Fruit fly (Drosophila melanogaster): ENCODE results near the gene CG14292.

The CG14292 gene

DNA sequence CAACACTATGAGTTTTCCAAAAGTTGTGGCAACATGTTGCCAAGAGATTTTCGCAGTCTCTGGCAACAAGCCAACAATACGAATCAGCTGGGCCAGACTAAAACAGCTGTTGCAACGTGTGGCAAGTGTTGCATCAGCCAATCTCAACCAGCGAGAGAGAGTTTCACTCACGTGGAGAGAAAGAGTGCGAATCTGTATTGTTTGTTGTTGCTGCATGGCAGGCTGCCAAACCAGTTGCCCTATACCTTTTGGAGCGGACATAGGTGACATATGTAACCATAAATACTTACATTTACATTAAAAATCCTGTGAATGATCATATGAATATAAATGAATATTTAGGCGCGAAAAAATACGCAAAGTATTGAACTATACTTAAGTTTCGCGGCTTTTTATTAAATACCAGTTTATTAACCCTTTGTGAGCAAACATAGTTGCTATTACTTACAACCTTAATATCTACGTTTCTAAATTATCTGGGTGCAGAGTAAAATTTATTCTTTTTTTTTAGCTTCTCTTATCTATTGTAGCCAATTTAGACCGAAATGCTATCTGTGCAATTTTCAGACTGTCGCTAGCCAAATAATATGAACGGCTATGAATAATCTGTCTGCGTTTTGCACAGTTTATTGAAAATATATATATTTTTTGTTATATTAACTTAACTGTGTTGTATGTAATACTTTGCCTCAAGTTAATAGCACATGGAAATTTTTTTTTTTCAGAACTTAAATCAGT lies 8.6 kb upstream of the CG14292 start (continued):
- TF ChIP-seq sna (GFP tag; IDR thresholded peaks at IDR 0.05; ENCODE audit: partially characterized antibody) (peak; percentile 1; the same call in 1 of the 2 replicates), ranshi (GFP tag; IDR thresholded peaks at IDR 0.05) (0 out of 2 replicates have a peak, but pooled peaks have one; percentile 35), Pdp1 (GFP tag; optimal IDR thresholded peaks at IDR 0.05) (peak in 1 of 2 experiments; percentile 61), Med (GFP tag) (peak; percentile 60), crc (GFP tag; optimal IDR thresholded peaks at IDR 0.05) (no peak), pan (optimal IDR thresholded peaks at IDR 0.05) (no peak), pan (GFP tag; optimal IDR thresholded peaks at IDR 0.05 in 1 of 2, IDR thresholded peaks at IDR 0.05 in 1 of 2) (no peak), wdn (GFP tag; IDR thresholded peaks at IDR 0.05) (no peak), sob (GFP tag; IDR thresholded peaks at IDR 0.05) (no peak), mirr (GFP tag; optimal IDR thresholded peaks at IDR 0.05) (no peak), croc (GFP tag; conservative IDR thresholded peaks at IDR 0.05) (no peak), Rfx (GFP tag; IDR thresholded peaks at IDR 0.05) (peak; percentile 57), Hsf (GFP tag; optimal IDR thresholded peaks at IDR 0.05) (no peak), Gug (GFP tag; IDR thresholded peaks at IDR 0.05) (no peak), CG14441 (GFP tag; IDR thresholded peaks at IDR 0.05) (peak; percentile 23; the same call in 1 of the 2 replicates), so (GFP tag; IDR thresholded peaks at IDR 0.05) (0 out of 3 replicates have a peak, but pooled peaks have one; percentile 18), CG16863 (GFP tag; optimal IDR thresholded peaks at IDR 0.05) (no peak), luna (GFP tag; optimal IDR thresholded peaks at IDR 0.05) (no peak), CG2129 (GFP tag; IDR thresholded peaks at IDR 0.05; ENCODE audit: partially characterized antibody) (no peak), MESR4 (GFP tag; optimal IDR thresholded peaks at IDR 0.05) (no peak), sr (GFP tag; IDR thresholded peaks at IDR 0.05) (no peak), Rx (GFP tag; IDR thresholded peaks at IDR 0.05) (no peak), Sox102F (GFP tag; optimal IDR thresholded peaks at IDR 0.05) (peak; percentile 30), Jarid2 (GFP tag; optimal IDR thresholded peaks at IDR 0.05) (no peak), ind (GFP tag; optimal IDR thresholded peaks at IDR 0.05) (no peak), knrl (GFP tag; IDR thresholded peaks at IDR 0.05; ENCODE audit: partially characterized antibody) (no peak), CG6175 (GFP tag; IDR thresholded peaks at IDR 0.05) (peak; percentile 69; the same call in 1 of the 3 replicates), CG10147 (GFP tag; optimal IDR thresholded peaks at IDR 0.05) (no peak), CG7745 (tag; optimal IDR thresholded peaks at IDR 0.05) (no peak), fu2 (GFP tag; optimal IDR thresholded peaks at IDR 0.05) (no peak), z (GFP tag; IDR thresholded peaks at IDR 0.05) (peak; percentile 81), CG9437 (GFP tag; optimal IDR thresholded peaks at IDR 0.05) (peak; percentile 43), gcm2 (GFP tag; optimal IDR thresholded peaks at IDR 0.05) (no peak), twi (tag; optimal IDR thresholded peaks at IDR 0.05) (no peak), Sry-β (GFP tag; optimal IDR thresholded peaks at IDR 0.05) (no peak), CG11398 (GFP tag; optimal IDR thresholded peaks at IDR 0.05) (no peak), lilli (GFP tag; optimal IDR thresholded peaks at IDR 0.05) (no peak), CG7271 (tag; optimal IDR thresholded peaks at IDR 0.05) (no peak), CG13424 (tag; optimal IDR thresholded peaks at IDR 0.05) (peak; percentile 31), eyg (GFP tag; optimal IDR thresholded peaks at IDR 0.05) (no peak), CG14710 (tag; optimal IDR thresholded peaks at IDR 0.05) (peak; percentile 1), sd (tag; optimal IDR thresholded peaks at IDR 0.05) (no peak), CG7839 (tag; optimal IDR thresholded peaks at IDR 0.05) (peak; percentile 14), Taf1 (GFP tag; IDR thresholded peaks at IDR 0.05) (no peak), CG33213 (GFP tag; optimal IDR thresholded peaks at IDR 0.05) (no peak), exex (tag; optimal IDR thresholded peaks at IDR 0.05) (no peak), CG11695 (GFP tag; IDR thresholded peaks at IDR 0.05) (0 out of 3 replicates have a peak, but pooled peaks have one; percentile 23), CG12391 (tag; optimal IDR thresholded peaks at IDR 0.05) (no peak), gsb-n (tag; optimal IDR thresholded peaks at IDR 0.05) (no peak)
